Worm (Caenorhabditis elegans): ENCODE measurements around the gene C33H5.16.
A peak's percentile ranks its signal among the peaks of the same experiment; 100 is the strongest.

Gene C33H5.16

ce11 chrIV:7803250-7803649, at the start of gene C33H5.16:
C33H5.16 (minus strand) TSS chrIV:7803350.
- TF ChIP-seq mab-5 (tag; optimal IDR thresholded peaks at IDR 0.05) (no peak), ztf-11 (tag; optimal IDR thresholded peaks at IDR 0.05) (no peak), elt-3 (tag; optimal IDR thresholded peaks at IDR 0.05) (no peak), zip-8 (tag; optimal IDR thresholded peaks at IDR 0.05) (no peak), nhr-76 (tag; optimal IDR thresholded peaks at IDR 0.05) (no peak), unc-62 (GFP tag; optimal IDR thresholded peaks at IDR 0.05) (no peak), M03D4.4 (tag; optimal IDR thresholded peaks at IDR 0.05) (no peak), hlh-1 (tag; optimal IDR thresholded peaks at IDR 0.05) (no peak), pha-4 (tag; optimal IDR thresholded peaks at IDR 0.05) (no peak), drap-1 (GFP tag; optimal IDR thresholded peaks at IDR 0.05) (no peak), lin-13 (tag; optimal IDR thresholded peaks at IDR 0.05) (no peak), elt-1 (tag; optimal IDR thresholded peaks at IDR 0.05; ENCODE audit: borderline replicate concordance, insufficient read depth) (no peak)

- TF ChIP-seq mab-5 (tag; optimal IDR thresholded peaks at IDR 0.05) (no peak), zip-8 (tag; optimal IDR thresholded peaks at IDR 0.05) (no peak), ceh-39 (tag; optimal IDR thresholded peaks at IDR 0.05) (no peak), mep-1 (tag; optimal IDR thresholded peaks at IDR 0.05) (no peak)
These were observed 48.1 kb upstream of the C33H5.16 start for ce11 chrIV:7851291-7851690.

ce11 chrIV:7850329-7850728, 47.2 kb upstream of the C33H5.16 start:
- TF ChIP-seq bed-3 (GFP tag; optimal IDR thresholded peaks at IDR 0.05) (no peak), M03D4.4 (tag; optimal IDR thresholded peaks at IDR 0.05) (no peak), cnd-1 (tag; optimal IDR thresholded peaks at IDR 0.05) (no peak), sptf-1 (tag; optimal IDR thresholded peaks at IDR 0.05) (no peak), ces-1 (GFP tag; optimal IDR thresholded peaks at IDR 0.05) (no peak), hlh-1 (tag; optimal IDR thresholded peaks at IDR 0.05) (no peak), nhr-237 (tag; optimal IDR thresholded peaks at IDR 0.05) (no peak), flh-1 (GFP tag; optimal IDR thresholded peaks at IDR 0.05) (no peak), ceh-39 (tag; optimal IDR thresholded peaks at IDR 0.05) (no peak), snpc-4 (tag; optimal IDR thresholded peaks at IDR 0.05) (no peak), ceh-43 (GFP tag; optimal IDR thresholded peaks at IDR 0.05) (no peak), pha-4 (tag; optimal IDR thresholded peaks at IDR 0.05) (no peak), lin-32 (GFP tag; optimal IDR thresholded peaks at IDR 0.05) (no peak), mab-5 (tag; optimal IDR thresholded peaks at IDR 0.05) (no peak), nhr-28 (tag; optimal IDR thresholded peaks at IDR 0.05) (no peak), unc-120 (tag; optimal IDR thresholded peaks at IDR 0.05; ENCODE audit: poor library complexity, severe bottlenecking) (no peak), sem-2 (GFP tag; optimal IDR thresholded peaks at IDR 0.05) (no peak)

- TF ChIP-seq hlh-1 (tag; optimal IDR thresholded peaks at IDR 0.05) (peak; percentile 91), nhr-12 (tag; optimal IDR thresholded peaks at IDR 0.05) (no peak)
These were observed 46.1 kb upstream of the C33H5.16 start for ce11 chrIV:7849235-7849634.

ce11 chrIV:7846386-7846785, 43.2 kb upstream of the C33H5.16 start, which contains the start of gene C06A6.2:
C06A6.2 (plus strand) TSS chrIV:7846622.
- TF ChIP-seq unc-39 (tag; optimal IDR thresholded peaks at IDR 0.05) (no peak), lin-32 (GFP tag; optimal IDR thresholded peaks at IDR 0.05) (no peak), ceh-83 (GFP tag; optimal IDR thresholded peaks at IDR 0.05) (no peak), drap-1 (GFP tag; optimal IDR thresholded peaks at IDR 0.05) (no peak), unc-62 (GFP tag; optimal IDR thresholded peaks at IDR 0.05) (no peak), mab-5 (tag; optimal IDR thresholded peaks at IDR 0.05) (no peak)

ce11 chrIV:7845585-7845984, 42.4 kb upstream of the C33H5.16 start:
- TF ChIP-seq sptf-1 (tag; optimal IDR thresholded peaks at IDR 0.05) (peak; percentile 84), drap-1 (GFP tag; optimal IDR thresholded peaks at IDR 0.05) (peak; percentile 76), unc-62 (GFP tag; optimal IDR thresholded peaks at IDR 0.05) (peak; percentile 52), lin-32 (GFP tag; optimal IDR thresholded peaks at IDR 0.05) (no peak), tbx-8 (GFP tag; optimal IDR thresholded peaks at IDR 0.05) (no peak), ces-1 (GFP tag; optimal IDR thresholded peaks at IDR 0.05) (peak; percentile 55), lin-13 (tag; optimal IDR thresholded peaks at IDR 0.05) (no peak), cnd-1 (tag; optimal IDR thresholded peaks at IDR 0.05) (peak; percentile 46), sem-2 (GFP tag; optimal IDR thresholded peaks at IDR 0.05) (no peak), elt-1 (tag; optimal IDR thresholded peaks at IDR 0.05; ENCODE audit: borderline replicate concordance, insufficient read depth) (no peak), pha-4 (tag; optimal IDR thresholded peaks at IDR 0.05) (peak; percentile 59), bed-3 (GFP tag; optimal IDR thresholded peaks at IDR 0.05) (no peak), lsy-2 (tag; optimal IDR thresholded peaks at IDR 0.05) (peak; percentile 39), mls-2 (tag; optimal IDR thresholded peaks at IDR 0.05) (peak; percentile 83), elt-3 (tag; optimal IDR thresholded peaks at IDR 0.05) (no peak), unc-120 (tag; optimal IDR thresholded peaks at IDR 0.05; ENCODE audit: poor library complexity, severe bottlenecking) (peak; percentile 75), flh-1 (GFP tag; optimal IDR thresholded peaks at IDR 0.05) (no peak), mab-5 (tag; optimal IDR thresholded peaks at IDR 0.05) (no peak), unc-39 (tag; optimal IDR thresholded peaks at IDR 0.05) (no peak), ceh-39 (tag; optimal IDR thresholded peaks at IDR 0.05) (no peak), zip-8 (tag; optimal IDR thresholded peaks at IDR 0.05) (no peak), M03D4.4 (tag; optimal IDR thresholded peaks at IDR 0.05) (peak; percentile 41), nhr-76 (tag; optimal IDR thresholded peaks at IDR 0.05) (no peak), nhr-28 (tag; optimal IDR thresholded peaks at IDR 0.05) (no peak), blmp-1 (tag; optimal IDR thresholded peaks at IDR 0.05) (no peak), ham-2 (GFP tag; optimal IDR thresholded peaks at IDR 0.05) (peak; percentile 43), nhr-12 (tag; optimal IDR thresholded peaks at IDR 0.05) (no peak), ceh-83 (GFP tag; optimal IDR thresholded peaks at IDR 0.05) (no peak), nhr-2 (tag; optimal IDR thresholded peaks at IDR 0.05) (peak; percentile 13), mep-1 (tag; optimal IDR thresholded peaks at IDR 0.05) (peak; percentile 68), snpc-4 (tag; optimal IDR thresholded peaks at IDR 0.05) (no peak), hlh-1 (tag; optimal IDR thresholded peaks at IDR 0.05) (peak; percentile 55), ztf-11 (tag; optimal IDR thresholded peaks at IDR 0.05) (peak; percentile 67), nhr-237 (tag; optimal IDR thresholded peaks at IDR 0.05) (no peak), ceh-43 (GFP tag; optimal IDR thresholded peaks at IDR 0.05) (peak; percentile 18)
